Worm (Caenorhabditis elegans) whole organism, L1 larva: ENCODE data around the gene T05B9.2.

Experiments
- ama-1 ChIP-seq: fragments of 150-350 bp; optimal IDR thresholded peaks from 2 replicates; lab custom pipeline; 2014
- fkh-8 ChIP-seq: sonication (generic microtip); optimal IDR thresholded peaks from 2 replicates; lab custom pipeline; 2016; ENCODE audit warnings: mild to moderate bottlenecking, missing genetic modification characterization, missing compliant biosample characterization
- lin-14 ChIP-seq: fragments of 200-800 bp; sonication (Bioruptor generic); optimal IDR thresholded peaks from 2 replicates; lab custom pipeline; 2018; ENCODE audit warnings: mild to moderate bottlenecking, missing genetic modification characterization, moderate library complexity, missing compliant biosample characterization
- lin-39 ChIP-seq: fragments of 150-350 bp; optimal IDR thresholded peaks from 2 replicates; lab custom pipeline; 2014; ENCODE audit warnings: missing biosample characterization, missing genetic modification reagents, missing genetic modification characterization
- nhr-77 ChIP-seq: fragments of 150-350 bp; optimal IDR thresholded peaks from 2 replicates; lab custom pipeline; 2014; ENCODE audit warnings: missing biosample characterization, missing genetic modification characterization
- pqm-1 ChIP-seq: sonication (generic microtip); optimal IDR thresholded peaks from 3 replicates; lab custom pipeline; 2017; ENCODE audit warnings: missing biosample characterization, missing genetic modification characterization
- sox-4 ChIP-seq: sonication (generic microtip); optimal IDR thresholded peaks from 2 replicates; lab custom pipeline; 2016; ENCODE audit warnings: missing genetic modification characterization, missing compliant biosample characterization
- unc-62 ChIP-seq: fragments of 150-350 bp; optimal IDR thresholded peaks from 2 replicates; lab custom pipeline; 2014; ENCODE audit warnings: missing biosample characterization, missing genetic modification reagents, missing genetic modification characterization

ce11 chrII:11284701-11285100, 29.1 kb downstream of the T05B9.2 start:
- no peak for TF ChIP-seq ama-1 (lab: Kevin White, UChicago)
- TF ChIP-seq fkh-8 (tag; lab: Kevin White, UChicago) = no peak
- no peak for TF ChIP-seq sox-4 (tag; lab: Kevin White, UChicago)
- peak; percentile 13 for TF ChIP-seq lin-14 (GFP tag; lab: Kevin White, UChicago)
- TF ChIP-seq nhr-77 (tag; lab: Kevin White, UChicago) = no peak
- no peak for TF ChIP-seq lin-39 (tag; lab: Kevin White, UChicago)
- TF ChIP-seq pqm-1 (tag; lab: Kevin White, UChicago) = no peak
- TF ChIP-seq unc-62 (GFP tag; lab: Kevin White, UChicago) = no peak
